Worm (Caenorhabditis elegans): ENCODE results near the gene srg-37.

The srg-37 gene

ce11 chrX:14225273-14225672 lies 9.6 kb downstream of the srg-37 start, which contains the start of gene cyp-13B2:
Gene cyp-13B2 (plus strand): TSS chrX:14225573.
- TF ChIP-seq K11D2.4 (GFP tag; IDR thresholded peaks at IDR 0.05) (no peak), cebp-1 (GFP tag; IDR thresholded peaks at IDR 0.05) (no peak), cebp-1 (tag; optimal IDR thresholded peaks at IDR 0.05) (no peak), K12H6.12 (tag; optimal IDR thresholded peaks at IDR 0.05) (no peak), lin-40 (tag; optimal IDR thresholded peaks at IDR 0.05) (no peak), Y53G8AR.9 (GFP tag; conservative IDR thresholded peaks at IDR 0.05) (no peak), attf-6 (GFP tag; IDR thresholded peaks at IDR 0.05) (no peak), T26A5.8 (tag; optimal IDR thresholded peaks at IDR 0.05) (no peak), ceh-58 (GFP tag; IDR thresholded peaks at IDR 0.05) (no peak), madf-10 (tag; optimal IDR thresholded peaks at IDR 0.05) (no peak), Y56A3A.18 (GFP tag; IDR thresholded peaks at IDR 0.05) (no peak), nfya-2 (GFP tag; IDR thresholded peaks at IDR 0.05) (no peak), rcor-1 (GFP tag; IDR thresholded peaks at IDR 0.05) (no peak), hsf-1 (GFP tag; IDR thresholded peaks at IDR 0.05) (no peak), ztf-18 (tag; optimal IDR thresholded peaks at IDR 0.05) (no peak), aptf-2 (GFP tag; conservative IDR thresholded peaks at IDR 0.05) (no peak), F37B4.10 (GFP tag; IDR thresholded peaks at IDR 0.05) (no peak), unc-62 (GFP tag; optimal IDR thresholded peaks at IDR 0.05) (no peak), madf-3 (GFP tag; IDR thresholded peaks at IDR 0.05) (no peak), B0035.1 (tag; optimal IDR thresholded peaks at IDR 0.05) (no peak)

DNA sequence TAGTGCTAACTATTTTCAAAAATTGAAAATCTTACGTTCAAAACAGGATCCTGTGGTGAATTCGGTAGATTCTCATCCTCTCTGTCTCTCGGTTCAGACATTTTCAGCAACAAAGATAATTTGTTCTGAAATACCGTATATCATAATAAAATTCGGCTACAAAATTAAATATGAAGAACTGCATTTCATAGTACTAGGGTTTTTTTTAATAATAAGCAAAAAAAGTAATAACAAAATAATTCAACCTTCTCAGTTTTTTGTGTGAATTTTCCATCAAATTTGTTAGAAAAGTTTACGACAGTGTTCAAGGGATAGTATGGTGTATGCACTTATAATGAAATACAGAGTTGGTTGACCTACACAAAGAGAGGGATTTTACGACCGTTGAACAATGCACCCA lies 11.7 kb downstream of the srg-37 start, which contains the start of gene K06G5.3:
Gene K06G5.3 (minus strand): TSS at position 101 of the 400 bp plus-strand sequence.
- TF ChIP-seq K12H6.12 (tag; optimal IDR thresholded peaks at IDR 0.05) (no peak), ekl-4 (GFP tag; IDR thresholded peaks at IDR 0.05) (no peak), ztf-25 (GFP tag; IDR thresholded peaks at IDR 0.05) (no peak), F37B4.10 (GFP tag; IDR thresholded peaks at IDR 0.05) (no peak), tlf-1 (GFP tag; optimal IDR thresholded peaks at IDR 0.05) (no peak), egrh-3 (GFP tag; IDR thresholded peaks at IDR 0.05) (no peak), dox-1 (GFP tag; IDR thresholded peaks at IDR 0.05) (no peak), tbx-9 (tag; optimal IDR thresholded peaks at IDR 0.05; ENCODE audit: borderline replicate concordance) (no peak), F49E8.2 (tag; optimal IDR thresholded peaks at IDR 0.05; ENCODE audit: insufficient read depth) (no peak), efl-1 (GFP tag; optimal IDR thresholded peaks at IDR 0.05) (no peak), Y67H2A.10 (GFP tag; conservative IDR thresholded peaks at IDR 0.05) (no peak), hmg-20 (GFP tag; IDR thresholded peaks at IDR 0.05) (no peak), Y79H2A.3 (GFP tag; conservative IDR thresholded peaks at IDR 0.05) (no peak), ztf-26 (tag; optimal IDR thresholded peaks at IDR 0.05) (no peak), athp-1 (tag; optimal IDR thresholded peaks at IDR 0.05) (no peak), ztf-18 (tag; optimal IDR thresholded peaks at IDR 0.05) (no peak), Y95B8A.8 (GFP tag; IDR thresholded peaks at IDR 0.05) (no peak)

DNA sequence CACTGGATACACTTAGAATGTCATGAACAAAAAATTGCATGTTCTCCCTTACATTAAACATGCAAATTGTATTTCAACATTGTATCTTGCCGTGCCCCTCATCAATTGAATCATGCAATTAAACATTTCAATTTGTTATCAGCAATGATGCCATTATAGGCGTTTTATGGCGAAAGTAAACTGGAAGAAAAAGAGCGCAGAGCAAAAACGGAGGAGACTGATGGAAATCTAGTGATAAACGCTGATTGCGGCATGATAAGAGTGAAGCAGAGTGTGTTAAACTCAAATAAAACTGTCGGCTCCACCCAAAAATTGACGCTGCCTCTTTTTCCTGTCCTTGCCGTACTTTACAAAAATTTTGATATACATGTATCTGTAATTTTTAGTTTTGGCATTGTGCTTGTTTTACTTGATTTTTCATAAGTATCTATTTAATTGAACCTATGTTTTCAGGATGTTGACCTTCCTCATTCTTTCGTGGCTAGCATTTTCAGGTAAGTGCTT lies 20.3 kb downstream of the srg-37 start, which contains the start of gene K06G5.1:
Gene K06G5.1 (plus strand): TSS at position 454 of the 504 bp plus-strand sequence.
- no peak for TF ChIP-seq ceh-40 (GFP tag; IDR thresholded peaks at IDR 0.05)
- no peak for TF ChIP-seq zim-3 (tag; optimal IDR thresholded peaks at IDR 0.05)
- no peak for TF ChIP-seq cebp-1 (GFP tag; IDR thresholded peaks at IDR 0.05)
- peak; percentile 64 for TF ChIP-seq cebp-1 (tag; optimal IDR thresholded peaks at IDR 0.05)
- peak; percentile 98 for TF ChIP-seq nhr-80 (tag; optimal IDR thresholded peaks at IDR 0.05)
- TF ChIP-seq ztf-22 (GFP tag; optimal IDR thresholded peaks at IDR 0.05): peak; percentile 12
- no peak for TF ChIP-seq nfya-1 (tag; optimal IDR thresholded peaks at IDR 0.05; ENCODE audit: borderline replicate concordance, insufficient read depth)
- peak; percentile 12 for TF ChIP-seq F23B12.7 (tag; optimal IDR thresholded peaks at IDR 0.05; ENCODE audit: insufficient read depth)
- TF ChIP-seq ccch-3 (GFP tag; optimal IDR thresholded peaks at IDR 0.05): no peak
- TF ChIP-seq Y53F4B.3 (GFP tag; IDR thresholded peaks at IDR 0.05): no peak
- no peak for TF ChIP-seq attf-3 (GFP tag; conservative IDR thresholded peaks at IDR 0.05)
- peak; percentile 81 for TF ChIP-seq ets-4 (GFP tag; optimal IDR thresholded peaks at IDR 0.05)
- TF ChIP-seq pha-4 (tag; optimal IDR thresholded peaks at IDR 0.05): peak; percentile 44
- TF ChIP-seq atf-7 (tag; optimal IDR thresholded peaks at IDR 0.05): peak; percentile 40
- no peak for TF ChIP-seq B0035.1 (tag; optimal IDR thresholded peaks at IDR 0.05)

All from whole organism, young adult.